Fruit fly (Drosophila melanogaster) whole organism, prepupa: ENCODE measurements around the gene Inx7.

Source experiments
- Blimp-1 ChIP-seq: fragments of 200-800 bp; sonication (Bioruptor generic); optimal IDR thresholded peaks from 3 replicates; lab custom pipeline; 2017; ENCODE audit warnings: missing biosample characterization, missing genetic modification characterization, mild to moderate bottlenecking, moderate library complexity, missing genetic modification reagents
- CG10631 ChIP-seq: fragments of 200-800 bp; sonication (Bioruptor generic); optimal IDR thresholded peaks from 2 replicates; lab custom pipeline; 2016; ENCODE audit warnings: missing biosample characterization, missing genetic modification characterization
- CG10669 ChIP-seq: fragments of 200-800 bp; sonication (Bioruptor generic); optimal IDR thresholded peaks from 3 replicates; lab custom pipeline; 2018; ENCODE audit warnings: missing biosample characterization, mild to moderate bottlenecking, missing genetic modification characterization, moderate library complexity
- CG11762 ChIP-seq: fragments of 200-800 bp; sonication (Bioruptor generic); optimal IDR thresholded peaks from 3 replicates; lab custom pipeline; 2016; ENCODE audit warnings: missing biosample characterization, missing genetic modification characterization; ENCODE audit not compliant: insufficient read depth
- CG11902 ChIP-seq: fragments of 200-800 bp; sonication (Bioruptor generic); optimal IDR thresholded peaks from 3 replicates; lab custom pipeline; 2016; ENCODE audit warnings: missing biosample characterization, missing genetic modification characterization
- CG15336 ChIP-seq: fragments of 200-800 bp; sonication (Bioruptor generic); IDR thresholded peaks from 2 replicates; pipeline ENCODE4 v1.3.6; 2022; ENCODE audit warnings: missing biosample characterization, missing genetic modification characterization
- CG1621 ChIP-seq: fragments of 200-800 bp; sonication (Bioruptor generic); optimal IDR thresholded peaks from 3 replicates; lab custom pipeline; 2018; ENCODE audit warnings: missing biosample characterization, mild to moderate bottlenecking, missing genetic modification characterization
- CG16779 ChIP-seq: fragments of 200-800 bp; sonication (Bioruptor generic); optimal IDR thresholded peaks from 3 replicates; lab custom pipeline; 2017; ENCODE audit warnings: missing biosample characterization, mild to moderate bottlenecking, missing genetic modification characterization
- CG3032 ChIP-seq: fragments of 200-800 bp; optimal IDR thresholded peaks from 2 replicates; lab custom pipeline; 2019; ENCODE audit warnings: missing biosample characterization, mild to moderate bottlenecking, missing genetic modification characterization, moderate library complexity
- CG32006 ChIP-seq: fragments of 200-800 bp; sonication (Bioruptor generic); optimal IDR thresholded peaks from 3 replicates; lab custom pipeline; 2017; ENCODE audit warnings: missing biosample characterization, mild to moderate bottlenecking, missing genetic modification characterization
- CG3919 ChIP-seq: fragments of 200-800 bp; sonication (Bioruptor generic); optimal IDR thresholded peaks from 3 replicates; lab custom pipeline; 2016; ENCODE audit warnings: missing biosample characterization, missing genetic modification characterization
- CG6276 ChIP-seq: fragments of 200-800 bp; sonication (Bioruptor generic); optimal IDR thresholded peaks from 2 replicates; lab custom pipeline; 2017; ENCODE audit warnings: missing biosample characterization, mild to moderate bottlenecking, missing genetic modification characterization
- CG6854 ChIP-seq: fragments of 200-800 bp; sonication (Bioruptor generic); optimal IDR thresholded peaks from 2 replicates; lab custom pipeline; 2017; ENCODE audit warnings: missing biosample characterization, mild to moderate bottlenecking, missing genetic modification characterization
- CG7368 ChIP-seq: fragments of 200-800 bp; sonication (Bioruptor generic); optimal IDR thresholded peaks from 3 replicates; lab custom pipeline; 2016; ENCODE audit warnings: missing biosample characterization, missing genetic modification characterization
- CG8119 ChIP-seq: fragments of 200-800 bp; sonication (Bioruptor generic); IDR thresholded peaks from 3 replicates; pipeline ENCODE4 v1.3.6; 2022; ENCODE audit warnings: missing biosample characterization, missing genetic modification characterization
- CG8632 ChIP-seq: fragments of 200-800 bp; sonication (Bioruptor generic); optimal IDR thresholded peaks from 3 replicates; lab custom pipeline; 2016; ENCODE audit warnings: missing biosample characterization, missing genetic modification characterization
- CG9139 ChIP-seq: fragments of 200-800 bp; sonication (Bioruptor generic); optimal IDR thresholded peaks from 3 replicates; lab custom pipeline; 2017; ENCODE audit warnings: missing biosample characterization, mild to moderate bottlenecking, missing genetic modification characterization
- Eip75B ChIP-seq: fragments of 200-800 bp; sonication (Bioruptor generic); optimal IDR thresholded peaks from 3 replicates; lab custom pipeline; 2016; ENCODE audit warnings: missing biosample characterization, missing genetic modification characterization
- Eip78C ChIP-seq: fragments of 200-800 bp; sonication (Bioruptor generic); peaks from one replicate; lab custom pipeline; 2016; ENCODE audit warnings: missing biosample characterization, missing genetic modification characterization
- Eip93F ChIP-seq: fragments of 200-800 bp; sonication (Bioruptor generic); optimal IDR thresholded peaks from 2 replicates; lab custom pipeline; 2016; ENCODE audit warnings: missing biosample characterization, mild to moderate bottlenecking, missing genetic modification characterization
- Ets96B ChIP-seq: fragments of 200-800 bp; optimal IDR thresholded peaks from 2 replicates; lab custom pipeline; 2019; ENCODE audit warnings: missing biosample characterization, mild to moderate bottlenecking, missing genetic modification characterization, moderate library complexity
- Gug ChIP-seq: fragments of 200-800 bp; sonication (Bioruptor generic); IDR thresholded peaks from 2 replicates; pipeline ENCODE4 v1.3.6; 2022; ENCODE audit warnings: missing biosample characterization, missing genetic modification characterization
- Hr39 ChIP-seq: fragments of 200-800 bp; sonication (Bioruptor generic); optimal IDR thresholded peaks from 2 replicates; lab custom pipeline; 2016; ENCODE audit warnings: missing biosample characterization, missing genetic modification characterization
- Hr4 ChIP-seq: fragments of 200-800 bp; sonication (Bioruptor generic); optimal IDR thresholded peaks from 3 replicates; lab custom pipeline; 2016; ENCODE audit warnings: missing biosample characterization, missing genetic modification characterization
- Lpt ChIP-seq: fragments of 200-800 bp; sonication (Bioruptor generic); optimal IDR thresholded peaks from 3 replicates; lab custom pipeline; 2016; ENCODE audit warnings: missing biosample characterization, missing genetic modification characterization
- OdsH ChIP-seq: fragments of 200-800 bp; sonication (Bioruptor generic); optimal IDR thresholded peaks from 3 replicates; lab custom pipeline; 2016; ENCODE audit warnings: missing biosample characterization, missing genetic modification characterization
- Smox ChIP-seq: fragments of 200-800 bp; sonication (Bioruptor generic); optimal IDR thresholded peaks from 3 replicates; lab custom pipeline; 2016; ENCODE audit warnings: missing biosample characterization, missing genetic modification characterization
- Sox102F ChIP-seq: fragments of 200-800 bp; sonication (Bioruptor generic); optimal IDR thresholded peaks from 2 replicates; lab custom pipeline; 2016; ENCODE audit warnings: missing biosample characterization, mild to moderate bottlenecking, missing genetic modification characterization
- Sox14 ChIP-seq: fragments of 200-800 bp; sonication (Bioruptor generic); optimal IDR thresholded peaks from 3 replicates; lab custom pipeline; 2016; ENCODE audit warnings: missing biosample characterization, missing genetic modification characterization
- Sox15 ChIP-seq: fragments of 200-800 bp; sonication (Bioruptor generic); optimal IDR thresholded peaks from 3 replicates; lab custom pipeline; 2016; ENCODE audit warnings: missing biosample characterization, missing genetic modification characterization
- achi ChIP-seq: fragments of 200-800 bp; sonication (Bioruptor generic); optimal IDR thresholded peaks from 3 replicates; lab custom pipeline; 2016; ENCODE audit warnings: missing biosample characterization, missing genetic modification characterization
- cyc ChIP-seq: fragments of 200-800 bp; sonication (Bioruptor generic); optimal IDR thresholded peaks from 3 replicates; lab custom pipeline; 2016; ENCODE audit warnings: missing biosample characterization, missing genetic modification characterization
- eg ChIP-seq: fragments of 200-800 bp; sonication (Bioruptor generic); IDR thresholded peaks from 3 replicates; pipeline ENCODE4 v1.3.6; 2022; ENCODE audit warnings: missing biosample characterization, missing genetic modification characterization
- esn ChIP-seq: fragments of 200-800 bp; sonication (Bioruptor generic); optimal IDR thresholded peaks from 2 replicates; lab custom pipeline; 2016; ENCODE audit warnings: missing biosample characterization, mild to moderate bottlenecking, missing genetic modification characterization, moderate library complexity
- fd59A ChIP-seq: fragments of 200-800 bp; sonication (Bioruptor generic); optimal IDR thresholded peaks from 2 replicates; lab custom pipeline; 2017; ENCODE audit warnings: missing biosample characterization, mild to moderate bottlenecking, missing genetic modification characterization, missing genetic modification reagents
- fd85E ChIP-seq: fragments of 200-800 bp; sonication (Bioruptor generic); optimal IDR thresholded peaks from 3 replicates; lab custom pipeline; 2016; ENCODE audit warnings: missing biosample characterization, missing genetic modification characterization
- fkh ChIP-seq: fragments of 200-800 bp; sonication (Bioruptor generic); optimal IDR thresholded peaks from 3 replicates; lab custom pipeline; 2017; ENCODE audit warnings: missing biosample characterization, mild to moderate bottlenecking, missing genetic modification characterization, moderate library complexity
- lz ChIP-seq: fragments of 200-800 bp; sonication (Bioruptor generic); optimal IDR thresholded peaks from 3 replicates; lab custom pipeline; 2016; ENCODE audit warnings: missing biosample characterization, missing genetic modification characterization
- net ChIP-seq: fragments of 200-800 bp; sonication (Bioruptor generic); optimal IDR thresholded peaks from 3 replicates; lab custom pipeline; 2016; ENCODE audit warnings: missing biosample characterization, missing genetic modification characterization
- pdm3 ChIP-seq: fragments of 200-800 bp; sonication (Bioruptor generic); optimal IDR thresholded peaks from 3 replicates; lab custom pipeline; 2016; ENCODE audit warnings: missing biosample characterization, missing genetic modification characterization
- salr ChIP-seq, 2 experiments: fragments of 200-800 bp; sonication (Bioruptor generic); optimal IDR thresholded peaks; 3 replicates each; lab custom pipeline; 2016 to 2018; ENCODE audit warnings: missing biosample characterization in 2 of 2, missing genetic modification characterization in 2 of 2, mild to moderate bottlenecking in 1 of 2
- ss ChIP-seq, 2 experiments: fragments of 200-800 bp; sonication (Bioruptor generic); optimal IDR thresholded peaks; 2 replicates in 1 of 2; 3 replicates in 1 of 2; lab custom pipeline; 2017 to 2018; ENCODE audit warnings: mild to moderate bottlenecking in 2 of 2, missing biosample characterization in 2 of 2, missing genetic modification characterization in 2 of 2, moderate library complexity in 1 of 2
- svp ChIP-seq: fragments of 200-800 bp; sonication (Bioruptor generic); peaks from one replicate; lab custom pipeline; 2016; ENCODE audit warnings: missing biosample characterization, missing genetic modification characterization
- vri ChIP-seq: fragments of 200-800 bp; sonication (Bioruptor generic); optimal IDR thresholded peaks from 3 replicates; lab custom pipeline; 2016; ENCODE audit warnings: missing biosample characterization, mild to moderate bottlenecking, missing genetic modification characterization

Inx7 gene

DNA sequence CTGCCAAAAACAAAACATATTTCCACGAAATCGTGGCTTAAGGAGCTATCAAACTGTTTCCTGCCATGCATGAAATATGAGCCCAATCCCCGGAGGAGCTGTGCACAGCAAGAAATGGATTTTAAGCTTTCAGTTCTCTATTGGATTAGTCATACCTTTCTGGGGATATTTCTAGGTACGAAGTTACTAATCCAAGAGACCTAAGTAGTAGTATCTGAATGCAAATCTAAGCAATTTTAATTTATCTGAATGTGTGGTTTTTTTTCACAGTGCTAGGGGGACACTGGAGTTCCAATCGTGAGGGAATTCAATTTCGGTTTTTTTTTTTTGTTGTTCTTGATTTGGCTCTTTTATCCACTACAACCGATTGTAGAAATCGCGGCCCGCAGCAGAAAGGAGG is 17.0 kb downstream of the Inx7 start (continued):
- TF ChIP-seq Gug (GFP tag; lab: Robert Waterston, UW) (no peak), lz (GFP tag; lab: Kevin White, UChicago) (peak; percentile 26), Lpt (GFP tag; lab: Kevin White, UChicago) (no peak), Blimp-1 (GFP tag; lab: Kevin White, UChicago) (no peak), vri (peak; percentile 12), CG3919 (GFP tag; lab: Kevin White, UChicago) (peak; percentile 49), cyc (peak; percentile 2), Hr39 (GFP tag; lab: Kevin White, UChicago) (peak; percentile 31), Sox102F (GFP tag; lab: Kevin White, UChicago) (no peak), CG7368 (GFP tag; lab: Kevin White, UChicago) (peak; percentile 6), svp (GFP tag; lab: Kevin White, UChicago) (peak; percentile 76), salr (GFP tag; optimal IDR thresholded peaks at IDR 0.05; lab: Kevin White, UChicago) (no peak), esn (GFP tag; lab: Kevin White, UChicago) (peak; percentile 50), CG11902 (GFP tag; lab: Kevin White, UChicago) (no peak), Eip78C (GFP tag; lab: Kevin White, UChicago) (peak; percentile 79), achi (GFP tag; lab: Kevin White, UChicago) (peak; percentile 3), net (GFP tag; lab: Kevin White, UChicago) (peak; percentile 13), CG3032 (tag; lab: Kevin White, UChicago) (peak; percentile 53), CG15336 (GFP tag; lab: Robert Waterston, UW) (peak; percentile 41; the same call in 1 of the 2 replicates), CG8119 (GFP tag; lab: Robert Waterston, UW) (0 out of 3 replicates have a peak, but pooled peaks have one; percentile 28), Hr4 (GFP tag; lab: Kevin White, UChicago) (peak; percentile 18), CG1621 (peak; percentile 20), CG8632 (GFP tag; lab: Kevin White, UChicago) (peak; percentile 0), CG9139 (GFP tag; lab: Kevin White, UChicago) (no peak), eg (GFP tag; lab: Robert Waterston, UW) (peak; percentile 28; the same call in 1 of the 3 replicates), CG6276 (no peak), Ets96B (peak; percentile 38), fd85E (GFP tag; lab: Kevin White, UChicago) (no peak), CG6854 (GFP tag; lab: Kevin White, UChicago) (no peak), CG32006 (GFP tag; lab: Kevin White, UChicago) (peak; percentile 36), CG16779 (tag; lab: Kevin White, UChicago) (no peak), pdm3 (peak; percentile 27)
- TF ChIP-seq, all 60 proteins: peak for 37

DNA sequence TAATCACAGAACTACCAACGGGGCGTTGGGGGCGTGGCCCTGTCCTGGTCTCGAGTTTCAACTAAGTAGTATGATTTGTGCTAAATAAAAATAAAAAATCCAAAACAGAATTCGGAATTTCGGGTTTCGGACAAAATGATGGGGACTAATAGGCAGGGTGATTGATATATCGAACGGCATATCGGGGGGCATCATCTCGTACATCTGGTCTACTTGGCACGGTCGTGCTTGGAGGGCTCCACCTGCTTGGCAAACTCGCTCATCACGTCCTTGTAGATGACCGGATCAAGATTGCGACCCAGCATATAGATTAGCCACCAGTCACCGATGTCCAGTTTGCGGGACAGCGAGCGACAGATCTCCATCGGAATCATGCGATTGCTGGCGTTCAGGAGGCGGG is 19.2 kb downstream of the Inx7 start:
- TF ChIP-seq svp (GFP tag; lab: Kevin White, UChicago) = peak; percentile 61
- no peak for TF ChIP-seq CG7368 (GFP tag; lab: Kevin White, UChicago)

DNA sequence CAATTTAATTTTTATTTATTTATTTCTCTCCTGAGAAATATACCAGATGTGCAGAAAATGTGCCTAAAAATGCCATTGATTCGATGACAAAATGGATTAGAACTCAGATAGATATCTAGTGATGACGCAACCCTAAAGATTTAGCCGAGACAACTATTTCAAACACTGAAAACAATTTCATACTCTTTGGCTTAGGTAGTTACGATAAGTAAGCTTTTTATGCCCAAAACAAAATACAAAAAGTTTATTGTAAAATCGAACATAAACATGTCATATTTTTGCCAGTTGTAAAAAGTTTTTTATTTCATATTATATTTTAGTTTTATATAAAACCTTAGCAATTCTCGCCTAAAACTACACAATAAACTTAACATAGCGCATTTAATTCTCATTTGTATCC is 20.1 kb downstream of the Inx7 start, which contains the start of gene CG3040:
CG3040 (minus strand) TSS at position 54 of the 400 bp plus-strand sequence.
- TF ChIP-seq svp (GFP tag; lab: Kevin White, UChicago) (peak; percentile 54), ss (GFP tag; optimal IDR thresholded peaks at IDR 0.05; lab: Kevin White, UChicago) (no peak), Eip78C (GFP tag; lab: Kevin White, UChicago) (peak; percentile 66), OdsH (GFP tag; lab: Kevin White, UChicago) (peak; percentile 19), CG8632 (GFP tag; lab: Kevin White, UChicago) (no peak), CG10631 (GFP tag; lab: Kevin White, UChicago) (peak; percentile 32), Smox (GFP tag; lab: Kevin White, UChicago) (peak; percentile 41), CG11762 (GFP tag; lab: Kevin White, UChicago) (no peak), CG15336 (GFP tag; lab: Robert Waterston, UW) (peak; percentile 51), Eip93F (GFP tag; lab: Kevin White, UChicago) (no peak), Eip75B (GFP tag; lab: Kevin White, UChicago) (no peak), cyc (peak; percentile 13), fd59A (GFP tag; lab: Kevin White, UChicago) (no peak), Hr39 (GFP tag; lab: Kevin White, UChicago) (peak; percentile 2), CG8119 (GFP tag; lab: Robert Waterston, UW) (peak; percentile 29; the same call in 2 of the 3 replicates), CG7368 (GFP tag; lab: Kevin White, UChicago) (no peak), vri (peak; percentile 27), fkh (GFP tag; lab: Kevin White, UChicago) (peak; percentile 34), Sox15 (GFP tag; lab: Kevin White, UChicago) (no peak), CG3032 (tag; lab: Kevin White, UChicago) (peak; percentile 31), achi (GFP tag; lab: Kevin White, UChicago) (peak; percentile 1), CG3919 (GFP tag; lab: Kevin White, UChicago) (peak; percentile 35), pdm3 (peak; percentile 42), fd85E (GFP tag; lab: Kevin White, UChicago) (no peak), Sox14 (peak; percentile 16), CG32006 (GFP tag; lab: Kevin White, UChicago) (peak; percentile 0), Hr4 (GFP tag; lab: Kevin White, UChicago) (peak; percentile 13), net (GFP tag; lab: Kevin White, UChicago) (no peak), CG9139 (GFP tag; lab: Kevin White, UChicago) (no peak), Sox102F (GFP tag; lab: Kevin White, UChicago) (no peak), CG10669 (GFP tag; lab: Kevin White, UChicago) (peak; percentile 22)
